Fruit fly (Drosophila melanogaster) whole organism: ENCODE measurements around the gene CG13847.

Source experiments
- CG8478 ChIP-seq: fragments of >200 bp; optimal IDR thresholded peaks from 2 replicates; lab custom pipeline; 2018; ENCODE audit warnings: inconsistent platforms
- EcR ChIP-seq, 2 experiments: fragments of >200 bp; optimal IDR thresholded peaks; 2 replicates each; lab custom pipeline; 2017; ENCODE audit warnings: missing biosample characterization in 2 of 2, missing genetic modification characterization in 2 of 2, missing genetic modification reagents in 2 of 2
- pan ChIP-seq: fragments of >200 bp; optimal IDR thresholded peaks from 2 replicates; lab custom pipeline; 2017
- psq ChIP-seq: fragments of >200 bp; optimal IDR thresholded peaks from 2 replicates; lab custom pipeline; 2017

- TF ChIP-seq pan = no peak
- no peak for TF ChIP-seq EcR (GFP tag; optimal IDR thresholded peaks at IDR 0.05; lab: Kevin White, UChicago)
- TF ChIP-seq psq (lab: Kevin White, UChicago) = no peak
- no peak for TF ChIP-seq CG8478
These were observed 33.6 kb downstream of the CG13847 start, which contains the start of gene CG13856 for dm6 chr3R:22402355-22402754.
